Fruit fly (Drosophila melanogaster) whole organism, pupa: Measurements from ENCODE around the gene CG13458.
A peak's percentile ranks its signal among the peaks of the same experiment; 100 is the strongest.

Source experiments
- CG12605 ChIP-seq: fragments of 200-800 bp; sonication (Bioruptor generic); IDR thresholded peaks from 2 replicates; pipeline ENCODE4 v1.3.6; 2022; ENCODE audit warnings: missing biosample characterization, missing genetic modification characterization
- CG14655 ChIP-seq: fragments of 200-800 bp; sonication (Bioruptor generic); optimal IDR thresholded peaks from 3 replicates; lab custom pipeline; 2017; ENCODE audit warnings: mild to moderate bottlenecking, missing biosample characterization, missing genetic modification reagents, missing genetic modification characterization
- CG17806 ChIP-seq: fragments of 200-800 bp; sonication (Bioruptor generic); optimal IDR thresholded peaks from 2 replicates; lab custom pipeline; 2018; ENCODE audit warnings: missing biosample characterization, mild to moderate bottlenecking, missing genetic modification characterization, moderate library complexity
- CG32121 ChIP-seq: fragments of 200-800 bp; sonication (Bioruptor generic); IDR thresholded peaks from 2 replicates; pipeline ENCODE4 v1.3.6; 2022; ENCODE audit warnings: missing biosample characterization, missing genetic modification characterization
- CG4496 ChIP-seq: fragments of 200-800 bp; sonication (Bioruptor generic); IDR thresholded peaks from 3 replicates; pipeline ENCODE4 v1.3.6; 2022; ENCODE audit warnings: missing biosample characterization, missing genetic modification characterization
- CG8159 ChIP-seq: fragments of 200-800 bp; sonication (Bioruptor generic); optimal IDR thresholded peaks from 3 replicates; lab custom pipeline; 2018; ENCODE audit warnings: missing biosample characterization, mild to moderate bottlenecking, missing genetic modification characterization, moderate library complexity
- CG8301 ChIP-seq: fragments of 200-800 bp; sonication (Bioruptor generic); optimal IDR thresholded peaks from 2 replicates; lab custom pipeline; 2018; ENCODE audit warnings: missing biosample characterization, mild to moderate bottlenecking, missing genetic modification characterization
- CG9948 ChIP-seq: fragments of 200-800 bp; sonication (Bioruptor generic); optimal IDR thresholded peaks from 2 replicates; lab custom pipeline; 2018; ENCODE audit warnings: missing biosample characterization, mild to moderate bottlenecking, missing genetic modification characterization, moderate library complexity
- EcR ChIP-seq: fragments of 200-800 bp; sonication (Bioruptor generic); optimal IDR thresholded peaks from 3 replicates; lab custom pipeline; 2019; ENCODE audit warnings: missing biosample characterization, missing genetic modification characterization, mild to moderate bottlenecking, moderate library complexity, missing genetic modification reagents
- Ets98B ChIP-seq: fragments of 200-800 bp; sonication (Bioruptor generic); IDR thresholded peaks from 2 replicates; pipeline ENCODE4 v1.3.6; 2022; ENCODE audit warnings: missing biosample characterization, missing genetic modification characterization
- fd96Ca ChIP-seq: fragments of 200-800 bp; sonication (Bioruptor generic); IDR thresholded peaks from 3 replicates; pipeline ENCODE4 v1.3.6; 2022; ENCODE audit warnings: missing biosample characterization, missing genetic modification characterization
- rn ChIP-seq: fragments of 200-800 bp; sonication (Bioruptor generic); IDR thresholded peaks from 2 replicates; pipeline ENCODE4 v1.3.6; 2022; ENCODE audit warnings: missing biosample characterization, missing genetic modification characterization

DNA sequence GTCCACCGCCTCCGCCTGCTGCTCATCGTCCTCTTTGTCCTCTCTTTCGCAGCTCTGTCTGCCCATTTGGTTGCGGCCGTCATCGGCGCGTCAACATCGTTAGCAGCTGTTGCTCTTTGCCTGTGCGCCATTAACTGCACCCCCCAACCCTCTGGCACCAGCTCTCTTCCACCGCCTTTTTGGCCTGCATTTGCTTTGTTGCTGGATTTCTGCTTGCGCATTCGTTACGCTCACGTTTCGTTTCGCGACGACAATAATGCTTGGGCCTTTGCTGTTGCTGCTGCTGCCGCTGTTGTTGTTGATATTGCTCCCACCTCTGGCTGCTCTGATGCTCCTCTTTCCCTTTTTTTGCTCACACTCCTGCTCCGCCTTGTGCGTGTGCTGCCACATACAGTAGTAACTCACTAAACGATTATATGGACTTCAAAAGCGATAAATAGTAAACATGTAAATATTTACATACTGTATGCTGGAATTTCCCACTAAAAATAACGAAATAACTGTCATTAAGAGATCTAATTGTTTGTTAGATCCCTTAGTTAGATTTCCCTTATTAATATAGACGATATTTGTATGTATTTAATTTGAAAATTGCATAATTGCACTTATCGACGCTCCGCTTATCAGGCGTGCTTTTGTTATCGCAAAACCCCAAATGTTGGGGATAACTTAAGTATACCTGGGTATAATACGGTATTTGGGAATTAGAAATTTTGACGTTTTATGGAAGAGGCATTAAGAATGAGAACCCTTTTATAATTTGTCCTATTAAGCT lies 11.5 kb upstream of the CG13458 start:
- TF ChIP-seq fd96Ca = peak; percentile 25; the same call in 1 of the 3 replicates
- peak; percentile 18 for TF ChIP-seq CG8301 (tag; lab: Kevin White, UChicago)
- TF ChIP-seq CG9948 = peak; percentile 7
- TF ChIP-seq CG17806 (tag; lab: Kevin White, UChicago) = peak; percentile 25
- TF ChIP-seq CG14655 (GFP tag; lab: Kevin White, UChicago) = peak; percentile 2
- TF ChIP-seq CG32121 = peak; percentile 60
- peak; percentile 47; the same call in 1 of the 2 replicates for TF ChIP-seq Ets98B (GFP tag; lab: Robert Waterston, UW)
- peak; percentile 52 for TF ChIP-seq CG8159 (tag; lab: Kevin White, UChicago)
- peak; percentile 83 for TF ChIP-seq EcR (GFP tag; lab: Kevin White, UChicago)
- TF ChIP-seq rn (GFP tag; lab: Robert Waterston, UW) = no peak
- no peak; the same call in 1 of the 2 replicates for TF ChIP-seq CG12605 (GFP tag; lab: Robert Waterston, UW)
- TF ChIP-seq CG4496 (GFP tag; lab: Robert Waterston, UW) = peak; percentile 71; the same call in 2 of the 3 replicates
